Fruit fly (Drosophila melanogaster) whole organism, adult: ENCODE results near the gene Src64B.
A peak's percentile ranks its signal among the peaks of the same experiment; 100 is the strongest.

ENCODE experiments used
- CG11617 ChIP-seq: fragments of 200-800 bp; sonication (Bioruptor generic); optimal IDR thresholded peaks from 2 replicates; lab custom pipeline; 2017; ENCODE audit warnings: mild to moderate bottlenecking, missing biosample characterization, missing genetic modification reagents, missing genetic modification characterization
- CG12768 ChIP-seq: fragments of 200-800 bp; sonication (Bioruptor generic); optimal IDR thresholded peaks from 2 replicates; lab custom pipeline; 2017; ENCODE audit warnings: missing biosample characterization, missing genetic modification characterization, mild to moderate bottlenecking, moderate library complexity, missing genetic modification reagents
- CG14711 ChIP-seq: fragments of 200-800 bp; sonication (Bioruptor generic); optimal IDR thresholded peaks from 2 replicates; lab custom pipeline; 2018; ENCODE audit warnings: missing biosample characterization, mild to moderate bottlenecking, missing genetic modification characterization, moderate library complexity
- CG1620 ChIP-seq: fragments of 200-800 bp; sonication (Bioruptor generic); optimal IDR thresholded peaks from 2 replicates; lab custom pipeline; 2016; ENCODE audit warnings: missing biosample characterization, missing genetic modification characterization
- CG33017 ChIP-seq: fragments of 200-800 bp; sonication (Bioruptor generic); optimal IDR thresholded peaks from 2 replicates; lab custom pipeline; 2018; ENCODE audit warnings: missing biosample characterization, mild to moderate bottlenecking, missing genetic modification characterization, moderate library complexity
- CG5204 ChIP-seq: fragments of 200-800 bp; sonication (Bioruptor generic); optimal IDR thresholded peaks from 2 replicates; lab custom pipeline; 2016; ENCODE audit warnings: missing biosample characterization, missing genetic modification characterization
- CG7045 ChIP-seq: fragments of 200-800 bp; sonication (Bioruptor generic); optimal IDR thresholded peaks from 2 replicates; lab custom pipeline; 2017; ENCODE audit warnings: missing biosample characterization, mild to moderate bottlenecking, missing genetic modification characterization
- CG7101 ChIP-seq: fragments of 200-800 bp; sonication (Bioruptor generic); optimal IDR thresholded peaks from 2 replicates; lab custom pipeline; 2018; ENCODE audit warnings: missing biosample characterization, mild to moderate bottlenecking, missing genetic modification characterization, moderate library complexity
- Clk ChIP-seq: fragments of 200-800 bp; sonication (Bioruptor generic); optimal IDR thresholded peaks from 2 replicates; lab custom pipeline; 2017; ENCODE audit warnings: missing biosample characterization, missing genetic modification characterization
- Crg-1 ChIP-seq: fragments of 200-800 bp; sonication (Bioruptor generic); optimal IDR thresholded peaks from 2 replicates; lab custom pipeline; 2016; ENCODE audit warnings: missing biosample characterization, missing genetic modification characterization
- Hr96 ChIP-seq: fragments of 200-800 bp; sonication (Bioruptor generic); optimal IDR thresholded peaks from 2 replicates; lab custom pipeline; 2016; ENCODE audit warnings: missing biosample characterization, missing genetic modification characterization
- Mnt ChIP-seq: fragments of 200-800 bp; sonication (Bioruptor generic); optimal IDR thresholded peaks from 2 replicates; lab custom pipeline; 2016; ENCODE audit warnings: missing biosample characterization, mild to moderate bottlenecking, missing genetic modification characterization
- bab1 ChIP-seq: fragments of 200-800 bp; sonication (Bioruptor generic); optimal IDR thresholded peaks from 3 replicates; lab custom pipeline; 2019; ENCODE audit warnings: missing biosample characterization, mild to moderate bottlenecking, missing genetic modification characterization, moderate library complexity
- cic ChIP-seq: fragments of 200-800 bp; sonication (Bioruptor generic); optimal IDR thresholded peaks from 2 replicates; lab custom pipeline; 2017; ENCODE audit warnings: missing biosample characterization, mild to moderate bottlenecking, missing genetic modification characterization, moderate library complexity
- cnc ChIP-seq, 2 experiments: fragments of >200 bp; optimal IDR thresholded peaks; 2 replicates each; lab custom pipeline; 2017
- kay ChIP-seq: fragments of 200-800 bp; sonication (Bioruptor generic); peaks from one replicate; lab custom pipeline; 2016; ENCODE audit warnings: missing biosample characterization, missing genetic modification characterization, borderline replicate concordance
- ovo ChIP-seq: fragments of 200-800 bp; sonication (Bioruptor generic); optimal IDR thresholded peaks from 2 replicates; lab custom pipeline; 2016; ENCODE audit warnings: missing biosample characterization, missing genetic modification characterization
- pad ChIP-seq: fragments of 200-800 bp; sonication (Bioruptor generic); optimal IDR thresholded peaks from 3 replicates; lab custom pipeline; 2017; ENCODE audit warnings: missing biosample characterization, missing genetic modification characterization, mild to moderate bottlenecking, moderate library complexity, missing genetic modification reagents
- tj ChIP-seq: fragments of 200-800 bp; sonication (Bioruptor generic); optimal IDR thresholded peaks from 3 replicates; lab custom pipeline; 2017; ENCODE audit warnings: missing biosample characterization, mild to moderate bottlenecking, missing genetic modification characterization, moderate library complexity
- toe ChIP-seq: fragments of 200-800 bp; sonication (Bioruptor generic); optimal IDR thresholded peaks from 2 replicates; lab custom pipeline; 2016; ENCODE audit warnings: missing biosample characterization, missing genetic modification characterization

Src64B gene

DNA sequence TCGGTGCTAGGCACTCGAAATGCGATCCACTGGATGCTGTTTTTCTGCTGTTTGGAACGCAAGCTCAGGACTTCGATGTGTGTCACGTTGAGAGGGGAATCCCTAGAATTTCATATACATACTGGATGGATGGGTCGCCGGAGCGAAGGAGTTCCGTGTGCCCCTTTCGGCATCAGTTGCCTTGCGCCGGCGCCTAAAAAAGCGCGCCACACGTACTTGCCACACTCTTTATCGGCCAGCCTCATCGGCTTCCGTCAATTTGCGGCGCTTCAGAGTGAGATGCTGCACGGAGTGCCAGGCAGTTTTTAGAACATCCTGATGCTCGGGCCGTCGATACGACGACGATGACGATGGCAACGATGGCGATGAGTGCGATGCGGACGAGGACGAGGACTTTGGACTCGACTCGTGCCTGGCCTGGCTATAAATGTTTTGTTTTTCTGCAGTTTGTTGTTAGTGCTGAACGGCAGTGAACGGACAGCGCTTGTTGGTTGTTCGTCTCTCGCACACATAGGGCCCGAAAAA is 69.1 kb downstream of the Src64B start:
- TF ChIP-seq CG12768 (GFP tag; lab: Kevin White, UChicago), result no peak
- TF ChIP-seq toe (GFP tag; lab: Kevin White, UChicago), result no peak
- no peak for TF ChIP-seq bab1 (GFP tag; lab: Kevin White, UChicago)
- TF ChIP-seq CG1620, result no peak
- no peak for TF ChIP-seq Clk
- no peak for TF ChIP-seq CG33017 (tag; lab: Kevin White, UChicago)
- TF ChIP-seq tj (GFP tag; lab: Kevin White, UChicago), result no peak
- TF ChIP-seq pad (GFP tag; lab: Kevin White, UChicago), result peak; percentile 92

DNA sequence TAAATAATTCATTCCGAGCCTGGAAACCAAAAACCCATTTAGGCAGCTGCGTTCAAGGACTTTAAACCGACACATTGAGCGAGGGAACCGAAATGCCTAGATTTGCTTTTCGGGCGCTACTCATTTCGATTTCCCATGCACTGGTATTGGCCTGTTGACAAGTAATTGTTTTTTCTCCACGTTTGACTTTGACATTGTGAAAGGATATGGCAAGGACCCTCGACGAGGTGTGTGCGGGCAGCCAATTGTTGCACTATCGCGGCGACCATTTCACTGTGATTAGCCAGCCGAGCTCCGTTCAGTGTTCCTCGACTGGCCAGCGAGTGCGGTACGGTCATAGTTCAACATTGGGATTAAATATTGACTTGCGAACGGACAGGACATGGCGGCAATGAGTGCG is 70.2 kb downstream of the Src64B start, which contains the start of gene CG42540:
CG42540 (plus strand) TSS at position 301 of the 400 bp plus-strand sequence.
- TF ChIP-seq kay (no peak), ovo (GFP tag; lab: Kevin White, UChicago) (no peak), CG14711 (tag; lab: Kevin White, UChicago) (no peak), cic (GFP tag; lab: Kevin White, UChicago) (no peak), toe (GFP tag; lab: Kevin White, UChicago) (no peak)

- TF ChIP-seq ovo (GFP tag; lab: Kevin White, UChicago), result no peak
- TF ChIP-seq cic (GFP tag; lab: Kevin White, UChicago), result no peak
- no peak for TF ChIP-seq Hr96 (GFP tag; lab: Kevin White, UChicago)
- TF ChIP-seq Mnt (GFP tag; lab: Kevin White, UChicago), result no peak
- TF ChIP-seq tj (GFP tag; lab: Kevin White, UChicago), result no peak
- TF ChIP-seq CG14711 (tag; lab: Kevin White, UChicago), result no peak
- TF ChIP-seq CG11617 (GFP tag; lab: Kevin White, UChicago), result no peak
- TF ChIP-seq CG33017 (tag; lab: Kevin White, UChicago), result no peak
- no peak for TF ChIP-seq pad (GFP tag; lab: Kevin White, UChicago)
- TF ChIP-seq Clk, result no peak
- TF ChIP-seq cnc (optimal IDR thresholded peaks at IDR 0.05; lab: Kevin White, UChicago), result no peak
- no peak for TF ChIP-seq CG1620
- no peak for TF ChIP-seq CG7045
- no peak for TF ChIP-seq Crg-1
Measured at dm6 chr3L:4555136-4555535, 70.9 kb downstream of the Src64B start, which contains the start of gene CG33777. Gene CG33777 (minus strand): TSS chr3L:4555236.

- TF ChIP-seq Clk (no peak), CG14711 (tag; lab: Kevin White, UChicago) (no peak), kay (no peak), CG7101 (tag; lab: Kevin White, UChicago) (no peak), Mnt (GFP tag; lab: Kevin White, UChicago) (no peak), CG7045 (no peak), toe (GFP tag; lab: Kevin White, UChicago) (no peak), CG33017 (tag; lab: Kevin White, UChicago) (no peak), CG5204 (GFP tag; lab: Kevin White, UChicago) (no peak), bab1 (GFP tag; lab: Kevin White, UChicago) (no peak), tj (GFP tag; lab: Kevin White, UChicago) (no peak), ovo (GFP tag; lab: Kevin White, UChicago) (no peak)
Measured at dm6 chr3L:4554216-4554615, 71.8 kb downstream of the Src64B start.

- TF ChIP-seq CG14711 (tag; lab: Kevin White, UChicago), result no peak
- no peak for TF ChIP-seq CG33017 (tag; lab: Kevin White, UChicago)
- TF ChIP-seq Crg-1, result no peak
- no peak for TF ChIP-seq CG7101 (tag; lab: Kevin White, UChicago)
- TF ChIP-seq Hr96 (GFP tag; lab: Kevin White, UChicago), result no peak
- TF ChIP-seq cnc (optimal IDR thresholded peaks at IDR 0.05; lab: Kevin White, UChicago), result no peak
- TF ChIP-seq cic (GFP tag; lab: Kevin White, UChicago), result no peak
- no peak for TF ChIP-seq CG1620
- TF ChIP-seq bab1 (GFP tag; lab: Kevin White, UChicago), result no peak
- no peak for TF ChIP-seq kay
- TF ChIP-seq toe (GFP tag; lab: Kevin White, UChicago), result no peak
- TF ChIP-seq CG7045, result no peak
Measured at dm6 chr3L:4553395-4553794, 72.6 kb downstream of the Src64B start.

DNA sequence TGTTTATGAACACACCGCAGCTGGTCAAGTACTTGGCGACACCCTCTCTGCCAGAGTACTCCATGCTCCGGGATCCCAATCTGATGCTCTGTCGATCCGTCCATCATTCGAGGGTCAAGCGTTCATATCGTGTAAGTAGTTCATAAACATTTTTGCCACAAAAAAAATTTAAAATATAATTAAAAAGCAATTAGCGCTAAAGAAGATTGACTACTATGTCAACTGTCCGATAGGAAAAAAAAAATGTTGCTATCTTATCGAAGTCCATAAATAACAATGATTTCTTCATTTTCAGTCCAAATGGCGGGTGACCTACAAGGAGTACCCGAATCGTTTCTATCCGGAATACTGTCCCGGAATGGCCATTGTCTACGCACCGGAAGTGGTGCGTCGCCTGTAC is 74.2 kb downstream of the Src64B start:
- TF ChIP-seq ovo (GFP tag; lab: Kevin White, UChicago) (no peak), toe (GFP tag; lab: Kevin White, UChicago) (no peak), CG7101 (tag; lab: Kevin White, UChicago) (no peak), cic (GFP tag; lab: Kevin White, UChicago) (no peak), CG7045 (no peak), pad (GFP tag; lab: Kevin White, UChicago) (no peak), tj (GFP tag; lab: Kevin White, UChicago) (no peak), CG33017 (tag; lab: Kevin White, UChicago) (no peak), kay (no peak), Hr96 (GFP tag; lab: Kevin White, UChicago) (no peak), bab1 (GFP tag; lab: Kevin White, UChicago) (no peak), CG14711 (tag; lab: Kevin White, UChicago) (no peak), CG5204 (GFP tag; lab: Kevin White, UChicago) (no peak), Crg-1 (no peak), CG1620 (no peak), Clk (no peak), cnc (optimal IDR thresholded peaks at IDR 0.05; lab: Kevin White, UChicago) (no peak), CG11617 (GFP tag; lab: Kevin White, UChicago) (no peak), Mnt (GFP tag; lab: Kevin White, UChicago) (no peak)
